Worm (Caenorhabditis elegans) whole organism, mixed stage, embryonic: ENCODE measurements around the gene lgc-27.

ENCODE experiments used
- ces-1 ChIP-seq: fragments of 150-350 bp; optimal IDR thresholded peaks from 2 replicates; lab custom pipeline; 2014; ENCODE audit warnings: missing biosample characterization, missing genetic modification reagents, missing genetic modification characterization
- mab-5 ChIP-seq: fragments of 150-350 bp; optimal IDR thresholded peaks from 2 replicates; lab custom pipeline; 2014; ENCODE audit warnings: missing biosample characterization, missing genetic modification characterization
- snpc-4 ChIP-seq: fragments of 150-350 bp; optimal IDR thresholded peaks from 2 replicates; lab custom pipeline; 2014; ENCODE audit warnings: missing biosample characterization, missing genetic modification characterization
- unc-39 ChIP-seq: fragments of 150-350 bp; optimal IDR thresholded peaks from 2 replicates; lab custom pipeline; 2014; ENCODE audit warnings: missing biosample characterization, missing genetic modification characterization

DNA sequence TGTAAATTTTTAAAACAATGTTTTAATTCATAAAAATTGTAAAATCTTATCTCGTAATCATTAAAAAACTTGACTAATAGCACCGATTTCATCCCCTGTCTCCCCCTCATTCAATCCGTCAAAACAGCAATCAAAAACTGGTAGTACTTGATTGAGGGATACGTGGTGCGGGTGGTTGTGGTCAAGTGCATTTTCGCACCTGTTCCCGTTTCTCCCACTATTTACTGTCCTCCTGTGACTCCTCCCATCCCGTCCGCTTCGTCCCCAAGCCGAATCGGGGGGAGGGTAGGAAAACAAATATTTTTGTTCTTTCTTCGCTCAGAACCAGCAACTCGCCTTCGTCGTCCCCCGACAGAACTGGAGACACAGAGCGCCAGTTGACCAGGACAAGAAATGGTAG lies at the start of gene lgc-27:
- no peak for TF ChIP-seq snpc-4
- no peak for TF ChIP-seq unc-39 (tag; lab: Kevin White, UChicago)
- TF ChIP-seq mab-5 (tag; lab: Kevin White, UChicago), result no peak
- no peak for TF ChIP-seq ces-1 (GFP tag; lab: Kevin White, UChicago)
